Worm (Caenorhabditis elegans) whole organism, L4 larva: ENCODE data around the gene fbxa-84.

Experiments used
- dmd-6 ChIP-seq: fragments of 200-800 bp; sonication (Bioruptor generic); IDR thresholded peaks from 2 replicates; pipeline ENCODE4 v1.3.6; 2022; ENCODE audit warnings: missing genetic modification reagents, missing genetic modification characterization, missing compliant biosample characterization
- dmd-8 ChIP-seq: fragments of 200-800 bp; sonication (Bioruptor generic); IDR thresholded peaks from 2 replicates; pipeline ENCODE4 v1.3.6; 2022; ENCODE audit warnings: missing genetic modification characterization, missing compliant biosample characterization
- duxl-1 ChIP-seq: sonication (generic microtip); optimal IDR thresholded peaks from 2 replicates; lab custom pipeline; 2016; ENCODE audit warnings: mild to moderate bottlenecking, missing genetic modification characterization, moderate library complexity, missing compliant biosample characterization; ENCODE audit not compliant: poor library complexity
- lin-38 ChIP-seq: fragments of 200-800 bp; sonication (Bioruptor generic); IDR thresholded peaks from 2 replicates; pipeline ENCODE4 v1.3.6; 2022; ENCODE audit warnings: missing genetic modification reagents, missing genetic modification characterization, missing compliant biosample characterization
- lin-39 ChIP-seq: fragments of 150-350 bp; optimal IDR thresholded peaks from 2 replicates; lab custom pipeline; 2014; ENCODE audit warnings: missing biosample characterization, missing genetic modification reagents, missing genetic modification characterization
- nhr-10 ChIP-seq: fragments of 150-350 bp; optimal IDR thresholded peaks from 2 replicates; lab custom pipeline; 2014; ENCODE audit warnings: missing biosample characterization, missing genetic modification characterization
- nhr-11 ChIP-seq: fragments of 150-350 bp; optimal IDR thresholded peaks from 2 replicates; lab custom pipeline; 2014; ENCODE audit warnings: missing biosample characterization, missing genetic modification characterization
- nhr-76 ChIP-seq: fragments of 150-350 bp; optimal IDR thresholded peaks from 2 replicates; lab custom pipeline; 2014; ENCODE audit warnings: missing biosample characterization, missing genetic modification characterization
- pqm-1 ChIP-seq: sonication (generic microtip); optimal IDR thresholded peaks from 2 replicates; lab custom pipeline; 2017; ENCODE audit warnings: missing biosample characterization, missing genetic modification characterization
- set-16 ChIP-seq: fragments of 200-800 bp; sonication (Bioruptor generic); IDR thresholded peaks from 2 replicates; pipeline ENCODE4 v1.3.6; 2022; ENCODE audit warnings: missing genetic modification reagents, missing genetic modification characterization, missing compliant biosample characterization
- skn-1 ChIP-seq: fragments of 150-350 bp; optimal IDR thresholded peaks from 2 replicates; lab custom pipeline; 2014; ENCODE audit warnings: missing biosample characterization, missing genetic modification characterization
- tra-1 ChIP-seq: fragments of 200-800 bp; sonication (Bioruptor generic); IDR thresholded peaks from 2 replicates; pipeline ENCODE4 v1.3.6; 2022; ENCODE audit warnings: missing genetic modification reagents, missing genetic modification characterization, missing compliant biosample characterization
- unc-62 ChIP-seq, 3 experiments: fragments of 150-350 bp in 1 of 3; sonication (generic microtip); optimal IDR thresholded peaks in 2 of 3; peaks in 1 of 3; 1 replicate in 1 of 3; 2 replicates in 2 of 3; lab custom pipeline; 2014 to 2017; ENCODE audit warnings: missing biosample characterization in 3 of 3, missing genetic modification characterization in 3 of 3, missing genetic modification reagents in 3 of 3, missing genotype in 1 of 3

DNA sequence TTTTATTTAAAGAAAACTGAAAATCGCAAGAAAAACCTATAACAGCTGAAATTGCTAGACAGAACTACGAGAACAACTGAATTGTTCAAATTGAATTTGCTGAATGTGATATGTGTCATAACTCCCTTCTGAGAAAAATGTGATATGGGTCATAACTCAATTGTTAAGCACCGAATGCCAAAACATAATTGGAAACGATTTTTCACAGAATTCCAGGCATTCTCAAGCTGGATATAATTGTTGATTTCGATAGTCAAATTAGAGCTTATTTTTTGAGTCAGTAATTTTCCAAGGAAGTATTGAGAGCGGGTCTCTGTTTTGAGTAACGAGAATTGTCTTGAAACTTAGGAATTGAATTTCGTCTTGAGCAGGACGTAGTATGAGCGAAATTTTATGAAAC lies 341 bp upstream of the fbxa-84 start:
- TF ChIP-seq unc-62 (GFP tag; optimal IDR thresholded peaks at IDR 0.05 in 1 of 2; lab: Kevin White, UChicago) (no peak), unc-62 (tag; optimal IDR thresholded peaks at IDR 0.05; lab: Kevin White, UChicago) (no peak), pqm-1 (tag; lab: Kevin White, UChicago) (no peak), tra-1 (no peak), duxl-1 (no peak), dmd-6 (GFP tag; lab: Robert Waterston, UW) (no peak), lin-39 (tag; lab: Kevin White, UChicago) (no peak), skn-1 (tag; lab: Kevin White, UChicago) (no peak), set-16 (GFP tag; lab: Robert Waterston, UW) (no peak), nhr-11 (tag; lab: Kevin White, UChicago) (no peak), nhr-10 (tag; lab: Kevin White, UChicago) (no peak), dmd-8 (GFP tag; lab: Robert Waterston, UW) (no peak), nhr-76 (tag; lab: Kevin White, UChicago) (no peak), lin-38 (no peak)
